Worm (Caenorhabditis elegans): ENCODE results near the gene W05H9.4.

The W05H9.4 gene

ce11 chrX:6263194-6263698 is at the start of gene W05H9.4:
TSS of gene W05H9.4 (plus strand) at chrX:6263648.
- TF ChIP-seq sem-2 (GFP tag; optimal IDR thresholded peaks at IDR 0.05), result no peak
- no peak for TF ChIP-seq blmp-1 (tag; optimal IDR thresholded peaks at IDR 0.05)
- peak; percentile 71 for TF ChIP-seq ceh-39 (tag; optimal IDR thresholded peaks at IDR 0.05)
- TF ChIP-seq ham-2 (GFP tag; optimal IDR thresholded peaks at IDR 0.05), result peak; percentile 20
- TF ChIP-seq flh-1 (GFP tag; optimal IDR thresholded peaks at IDR 0.05), result no peak
- TF ChIP-seq ztf-11 (tag; optimal IDR thresholded peaks at IDR 0.05), result peak; percentile 2
- no peak for TF ChIP-seq zip-8 (tag; optimal IDR thresholded peaks at IDR 0.05)
- TF ChIP-seq bed-3 (GFP tag; optimal IDR thresholded peaks at IDR 0.05), result no peak
- no peak for TF ChIP-seq mab-5 (tag; optimal IDR thresholded peaks at IDR 0.05)
- no peak for TF ChIP-seq pha-4 (tag; optimal IDR thresholded peaks at IDR 0.05)
- no peak for TF ChIP-seq lin-32 (GFP tag; optimal IDR thresholded peaks at IDR 0.05)
- TF ChIP-seq elt-3 (tag; optimal IDR thresholded peaks at IDR 0.05), result no peak
- no peak for TF ChIP-seq unc-39 (tag; optimal IDR thresholded peaks at IDR 0.05)
- no peak for TF ChIP-seq elt-1 (tag; optimal IDR thresholded peaks at IDR 0.05; ENCODE audit: borderline replicate concordance, insufficient read depth)
- TF ChIP-seq tbx-8 (GFP tag; optimal IDR thresholded peaks at IDR 0.05), result no peak
- TF ChIP-seq nhr-237 (tag; optimal IDR thresholded peaks at IDR 0.05), result no peak
- peak; percentile 53 for TF ChIP-seq hlh-1 (tag; optimal IDR thresholded peaks at IDR 0.05)
- peak; percentile 69 for TF ChIP-seq unc-120 (tag; optimal IDR thresholded peaks at IDR 0.05; ENCODE audit: poor library complexity, severe bottlenecking)
- TF ChIP-seq cnd-1 (tag; optimal IDR thresholded peaks at IDR 0.05), result peak; percentile 52
- TF ChIP-seq ces-1 (GFP tag; optimal IDR thresholded peaks at IDR 0.05), result peak; percentile 57
- TF ChIP-seq sptf-1 (tag; optimal IDR thresholded peaks at IDR 0.05), result no peak
- no peak for TF ChIP-seq snpc-4 (tag; optimal IDR thresholded peaks at IDR 0.05)
- TF ChIP-seq ceh-43 (GFP tag; optimal IDR thresholded peaks at IDR 0.05), result no peak
- no peak for TF ChIP-seq nhr-76 (tag; optimal IDR thresholded peaks at IDR 0.05)
- no peak for TF ChIP-seq ceh-83 (GFP tag; optimal IDR thresholded peaks at IDR 0.05)
- no peak for TF ChIP-seq unc-62 (GFP tag; optimal IDR thresholded peaks at IDR 0.05)
- TF ChIP-seq lin-13 (tag; optimal IDR thresholded peaks at IDR 0.05), result peak; percentile 10
- peak; percentile 12 for TF ChIP-seq mep-1 (tag; optimal IDR thresholded peaks at IDR 0.05)
- no peak for TF ChIP-seq lsy-2 (tag; optimal IDR thresholded peaks at IDR 0.05)
- no peak for TF ChIP-seq drap-1 (GFP tag; optimal IDR thresholded peaks at IDR 0.05)
- TF ChIP-seq M03D4.4 (tag; optimal IDR thresholded peaks at IDR 0.05), result no peak
- no peak for TF ChIP-seq nhr-28 (tag; optimal IDR thresholded peaks at IDR 0.05)
- peak; percentile 75 for TF ChIP-seq mls-2 (tag; optimal IDR thresholded peaks at IDR 0.05)
- TF ChIP-seq nhr-12 (tag; optimal IDR thresholded peaks at IDR 0.05), result no peak
- peak; percentile 91 for TF ChIP-seq nhr-2 (tag; optimal IDR thresholded peaks at IDR 0.05)

ce11 chrX:6216551-6216950 is 46.9 kb upstream of the W05H9.4 start, which contains the start of gene lrch-1:
TSS of gene lrch-1 (minus strand) at chrX:6216651.
- TF ChIP-seq lsy-2 (tag; optimal IDR thresholded peaks at IDR 0.05) (no peak), mab-5 (tag; optimal IDR thresholded peaks at IDR 0.05) (no peak), ztf-11 (tag; optimal IDR thresholded peaks at IDR 0.05) (no peak), ces-1 (GFP tag; optimal IDR thresholded peaks at IDR 0.05) (no peak), M03D4.4 (tag; optimal IDR thresholded peaks at IDR 0.05) (no peak), sem-2 (GFP tag; optimal IDR thresholded peaks at IDR 0.05) (no peak), ceh-83 (GFP tag; optimal IDR thresholded peaks at IDR 0.05) (no peak), flh-1 (GFP tag; optimal IDR thresholded peaks at IDR 0.05) (no peak), lin-13 (tag; optimal IDR thresholded peaks at IDR 0.05) (no peak), blmp-1 (tag; optimal IDR thresholded peaks at IDR 0.05) (no peak)

ce11 chrX:6219892-6220291 is 43.6 kb upstream of the W05H9.4 start:
- TF ChIP-seq cnd-1 (tag; optimal IDR thresholded peaks at IDR 0.05), result peak; percentile 40
- TF ChIP-seq hlh-1 (tag; optimal IDR thresholded peaks at IDR 0.05), result peak; percentile 5
- peak; percentile 29 for TF ChIP-seq lin-32 (GFP tag; optimal IDR thresholded peaks at IDR 0.05)
- TF ChIP-seq elt-1 (tag; optimal IDR thresholded peaks at IDR 0.05; ENCODE audit: borderline replicate concordance, insufficient read depth), result no peak
- TF ChIP-seq flh-1 (GFP tag; optimal IDR thresholded peaks at IDR 0.05), result no peak
- TF ChIP-seq tbx-8 (GFP tag; optimal IDR thresholded peaks at IDR 0.05), result no peak
- TF ChIP-seq nhr-28 (tag; optimal IDR thresholded peaks at IDR 0.05), result no peak
- peak; percentile 72 for TF ChIP-seq ceh-83 (GFP tag; optimal IDR thresholded peaks at IDR 0.05)
- no peak for TF ChIP-seq unc-62 (GFP tag; optimal IDR thresholded peaks at IDR 0.05)
- peak; percentile 21 for TF ChIP-seq lin-13 (tag; optimal IDR thresholded peaks at IDR 0.05)
- TF ChIP-seq ces-1 (GFP tag; optimal IDR thresholded peaks at IDR 0.05), result peak; percentile 7
- TF ChIP-seq ceh-43 (GFP tag; optimal IDR thresholded peaks at IDR 0.05), result peak; percentile 20
- TF ChIP-seq mep-1 (tag; optimal IDR thresholded peaks at IDR 0.05), result peak; percentile 18
- peak; percentile 57 for TF ChIP-seq mls-2 (tag; optimal IDR thresholded peaks at IDR 0.05)
- no peak for TF ChIP-seq pha-4 (tag; optimal IDR thresholded peaks at IDR 0.05)
- TF ChIP-seq elt-3 (tag; optimal IDR thresholded peaks at IDR 0.05), result no peak
- peak; percentile 82 for TF ChIP-seq sptf-1 (tag; optimal IDR thresholded peaks at IDR 0.05)
- TF ChIP-seq drap-1 (GFP tag; optimal IDR thresholded peaks at IDR 0.05), result peak; percentile 68
- peak; percentile 56 for TF ChIP-seq bed-3 (GFP tag; optimal IDR thresholded peaks at IDR 0.05)
- TF ChIP-seq unc-120 (tag; optimal IDR thresholded peaks at IDR 0.05; ENCODE audit: poor library complexity, severe bottlenecking), result peak; percentile 33
- TF ChIP-seq blmp-1 (tag; optimal IDR thresholded peaks at IDR 0.05), result no peak
- TF ChIP-seq ceh-39 (tag; optimal IDR thresholded peaks at IDR 0.05), result no peak
- peak; percentile 55 for TF ChIP-seq M03D4.4 (tag; optimal IDR thresholded peaks at IDR 0.05)

All from whole organism, mixed stage, embryonic.